Worm (Caenorhabditis elegans) whole organism, early embryonic: ENCODE data around the gene scl-19.
"Not testable (repeated sequence)": the region's sequence is repeated elsewhere in the genome, so short reads cannot be mapped to it uniquely, and the experiment has no call there.

Source experiments
- hmg-4 ChIP-seq: fragments of 200-800 bp; sonication (Bioruptor generic); optimal IDR thresholded peaks from 2 replicates; lab custom pipeline; 2018; ENCODE audit warnings: mild to moderate bottlenecking, missing genetic modification characterization, missing compliant biosample characterization
- tra-4 ChIP-seq: sonication (generic microtip); optimal IDR thresholded peaks from 2 replicates; lab custom pipeline; 2017; ENCODE audit warnings: missing genetic modification characterization, missing compliant biosample characterization

DNA sequence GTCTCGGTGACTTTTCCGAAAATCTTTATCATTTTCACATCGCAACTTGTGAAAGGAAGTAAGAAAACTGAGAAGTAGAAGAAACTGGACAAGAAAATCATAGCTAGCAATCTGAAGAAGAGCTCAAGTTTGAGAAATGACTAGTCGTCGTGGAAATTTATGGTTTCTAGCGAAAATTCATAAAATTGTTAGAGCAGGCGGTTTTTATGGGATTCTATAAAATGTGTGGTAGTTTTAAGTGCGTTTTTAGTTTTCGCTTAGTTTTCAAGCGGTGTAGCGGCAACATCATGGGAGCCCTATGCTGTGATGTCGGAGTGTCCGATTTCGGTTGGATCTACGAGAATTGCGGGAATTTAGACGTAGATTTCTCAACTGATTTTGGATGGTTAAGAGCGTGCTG, 22.5 kb downstream of the scl-19 start, which contains the start of gene clec-254:
- TF ChIP-seq tra-4; hmg-4 (GFP tag; lab: Kevin White, UChicago): not testable (repeated sequence)
